Worm (Caenorhabditis elegans) whole organism, late embryonic: ENCODE measurements around the gene F22E12.3.

Experiments used
- T23F11.4 ChIP-seq: fragments of 200-800 bp; sonication (Bioruptor generic); optimal IDR thresholded peaks from 2 replicates; lab custom pipeline; 2018; ENCODE audit warnings: mild to moderate bottlenecking, missing genetic modification characterization, missing compliant biosample characterization
- Y22D7AL.16 ChIP-seq: sonication (generic microtip); optimal IDR thresholded peaks from 2 replicates; lab custom pipeline; 2016; ENCODE audit warnings: missing genetic modification characterization, missing compliant biosample characterization
- ama-1 ChIP-seq: fragments of 150-350 bp; optimal IDR thresholded peaks from 2 replicates; lab custom pipeline; 2014
- ceh-18 ChIP-seq: sonication (generic microtip); optimal IDR thresholded peaks from 2 replicates; lab custom pipeline; 2016; ENCODE audit warnings: missing genetic modification characterization, missing compliant biosample characterization
- ceh-19 ChIP-seq: fragments of 200-800 bp; sonication (Bioruptor generic); optimal IDR thresholded peaks from 2 replicates; lab custom pipeline; 2018; ENCODE audit warnings: mild to moderate bottlenecking, missing genetic modification characterization, missing compliant biosample characterization
- ceh-2 ChIP-seq: sonication (generic microtip); optimal IDR thresholded peaks from 2 replicates; lab custom pipeline; 2016; ENCODE audit warnings: missing genotype, missing genetic modification characterization, missing compliant biosample characterization
- ceh-22 ChIP-seq: sonication (generic microtip); optimal IDR thresholded peaks from 2 replicates; lab custom pipeline; 2017; ENCODE audit warnings: missing biosample characterization, missing genetic modification characterization
- ceh-24 ChIP-seq: sonication (generic microtip); optimal IDR thresholded peaks from 2 replicates; lab custom pipeline; 2016; ENCODE audit warnings: mild to moderate bottlenecking, missing genetic modification characterization, missing compliant biosample characterization
- ceh-30 ChIP-seq: fragments of 150-350 bp; optimal IDR thresholded peaks from 2 replicates; lab custom pipeline; 2014; ENCODE audit warnings: missing biosample characterization, missing genetic modification characterization
- ceh-31 ChIP-seq: sonication (generic microtip); optimal IDR thresholded peaks from 2 replicates; lab custom pipeline; 2016; ENCODE audit warnings: missing genetic modification characterization, missing compliant biosample characterization
- ceh-34 ChIP-seq: sonication (generic microtip); optimal IDR thresholded peaks from 2 replicates; lab custom pipeline; 2016; ENCODE audit warnings: mild to moderate bottlenecking, missing genetic modification characterization, missing compliant biosample characterization
- ceh-6 ChIP-seq: fragments of 200-800 bp; sonication (Bioruptor generic); optimal IDR thresholded peaks from 2 replicates; lab custom pipeline; 2018; ENCODE audit warnings: mild to moderate bottlenecking, missing genetic modification characterization, missing compliant biosample characterization
- ceh-9 ChIP-seq: sonication (generic microtip); optimal IDR thresholded peaks from 2 replicates; lab custom pipeline; 2016; ENCODE audit warnings: mild to moderate bottlenecking, missing genetic modification characterization, inconsistent platforms, missing compliant biosample characterization
- dmd-4 ChIP-seq: sonication (generic microtip); optimal IDR thresholded peaks from 2 replicates; lab custom pipeline; 2016; ENCODE audit warnings: borderline replicate concordance, missing genetic modification characterization, missing compliant biosample characterization
- elt-2 ChIP-seq: sonication (generic microtip); optimal IDR thresholded peaks from 2 replicates; lab custom pipeline; 2016; ENCODE audit warnings: missing genetic modification reagents, missing genetic modification characterization, missing compliant biosample characterization
- eyg-1 ChIP-seq: sonication (generic microtip); optimal IDR thresholded peaks from 2 replicates; lab custom pipeline; 2016; ENCODE audit warnings: missing genotype, missing genetic modification characterization, missing compliant biosample characterization
- fax-1 ChIP-seq: sonication (generic microtip); optimal IDR thresholded peaks from 2 replicates; lab custom pipeline; 2016; ENCODE audit warnings: missing genotype, missing genetic modification characterization, missing compliant biosample characterization
- gmeb-2 ChIP-seq: sonication (generic microtip); optimal IDR thresholded peaks from 2 replicates; lab custom pipeline; 2016; ENCODE audit warnings: missing genetic modification characterization, inconsistent platforms, missing compliant biosample characterization
- hlh-13 ChIP-seq: fragments of 200-800 bp; sonication (Bioruptor generic); optimal IDR thresholded peaks from 2 replicates; lab custom pipeline; 2018; ENCODE audit warnings: mild to moderate bottlenecking, missing genetic modification characterization, missing compliant biosample characterization
- hlh-15 ChIP-seq: sonication (generic microtip); optimal IDR thresholded peaks from 2 replicates; lab custom pipeline; 2016; ENCODE audit warnings: missing genetic modification characterization, missing compliant biosample characterization
- mec-3 ChIP-seq: sonication (generic microtip); optimal IDR thresholded peaks from 2 replicates; lab custom pipeline; 2016; ENCODE audit warnings: borderline replicate concordance, missing genetic modification characterization, missing compliant biosample characterization
- nfya-1 ChIP-seq: sonication (generic microtip); optimal IDR thresholded peaks from 2 replicates; lab custom pipeline; 2017; ENCODE audit warnings: missing genetic modification characterization, mild to moderate bottlenecking, missing compliant biosample characterization, antibody characterized with exemption, moderate library complexity
- npax-4 ChIP-seq: sonication (generic microtip); optimal IDR thresholded peaks from 2 replicates; lab custom pipeline; 2016; ENCODE audit warnings: missing genetic modification characterization, missing compliant biosample characterization
- odd-2 ChIP-seq: sonication (generic microtip); optimal IDR thresholded peaks from 2 replicates; lab custom pipeline; 2017; ENCODE audit warnings: antibody characterized with exemption, mild to moderate bottlenecking, missing genetic modification characterization, missing compliant biosample characterization
- pag-3 ChIP-seq: sonication (generic microtip); optimal IDR thresholded peaks from 2 replicates; lab custom pipeline; 2016; ENCODE audit warnings: missing compliant biosample characterization, missing genetic modification characterization, borderline replicate concordance
- pat-9 ChIP-seq: fragments of 200-800 bp; sonication (Bioruptor generic); optimal IDR thresholded peaks from 2 replicates; lab custom pipeline; 2018; ENCODE audit warnings: mild to moderate bottlenecking, missing genetic modification characterization, moderate library complexity, missing compliant biosample characterization
- pax-1 ChIP-seq: fragments of 150-350 bp; optimal IDR thresholded peaks from 2 replicates; lab custom pipeline; 2014; ENCODE audit warnings: missing biosample characterization, missing genetic modification characterization
- pha-2 ChIP-seq: sonication (generic microtip); optimal IDR thresholded peaks from 2 replicates; lab custom pipeline; 2017; ENCODE audit warnings: mild to moderate bottlenecking, missing genetic modification characterization, missing compliant biosample characterization
- pha-4 ChIP-seq: fragments of 150-350 bp; optimal IDR thresholded peaks from 2 replicates; lab custom pipeline; 2018; ENCODE audit warnings: missing biosample characterization, missing genetic modification reagents, missing genetic modification characterization
- pros-1 ChIP-seq: fragments of 150-350 bp; optimal IDR thresholded peaks from 2 replicates; lab custom pipeline; 2014; ENCODE audit warnings: missing biosample characterization, missing genetic modification reagents, missing genetic modification characterization
- ref-2 ChIP-seq: sonication (generic microtip); optimal IDR thresholded peaks from 2 replicates; lab custom pipeline; 2016; ENCODE audit warnings: missing genetic modification characterization, missing compliant biosample characterization
- rnt-1 ChIP-seq: sonication (generic microtip); optimal IDR thresholded peaks from 2 replicates; lab custom pipeline; 2016; ENCODE audit warnings: missing genetic modification characterization, missing compliant biosample characterization
- sdc-2 ChIP-seq: sonication (generic microtip); optimal IDR thresholded peaks from 2 replicates; lab custom pipeline; 2016; ENCODE audit warnings: missing genotype, missing genetic modification characterization, missing compliant biosample characterization
- sox-4 ChIP-seq: sonication (generic microtip); optimal IDR thresholded peaks from 2 replicates; lab custom pipeline; 2017; ENCODE audit warnings: mild to moderate bottlenecking, missing genetic modification characterization, inconsistent platforms, missing compliant biosample characterization
- tbx-2 ChIP-seq: sonication (generic microtip); optimal IDR thresholded peaks from 2 replicates; lab custom pipeline; 2016; ENCODE audit warnings: missing genetic modification characterization, missing compliant biosample characterization
- ttx-3 ChIP-seq: sonication (generic microtip); optimal IDR thresholded peaks from 2 replicates; lab custom pipeline; 2016; ENCODE audit warnings: missing genetic modification reagents, missing genetic modification characterization, missing compliant biosample characterization
- unc-3 ChIP-seq, 2 experiments: fragments of 200-800 bp in 1 of 2; sonication (Bioruptor generic) in 1 of 2; sonication (generic microtip) in 1 of 2; conservative IDR thresholded peaks in 1 of 2; optimal IDR thresholded peaks in 1 of 2; 2 replicates each; pipeline versions ENCODE4 v1.3.6 to Lab custom; 2016 to 2022; ENCODE audit warnings: missing compliant biosample characterization in 2 of 2, missing genetic modification characterization in 2 of 2, missing genetic modification reagents in 1 of 2
- unc-55 ChIP-seq: sonication (generic microtip); optimal IDR thresholded peaks from 2 replicates; lab custom pipeline; 2017; ENCODE audit warnings: missing biosample characterization, missing genetic modification reagents, missing genetic modification characterization
- unc-86 ChIP-seq: sonication (generic microtip); optimal IDR thresholded peaks from 2 replicates; lab custom pipeline; 2016; ENCODE audit warnings: missing genetic modification characterization, missing compliant biosample characterization
- zip-5 ChIP-seq: sonication (generic microtip); optimal IDR thresholded peaks from 2 replicates; lab custom pipeline; 2016; ENCODE audit warnings: missing genetic modification characterization, missing compliant biosample characterization
- ztf-16 ChIP-seq: sonication (generic microtip); optimal IDR thresholded peaks from 2 replicates; lab custom pipeline; 2017; ENCODE audit warnings: missing genetic modification characterization, missing compliant biosample characterization

Gene F22E12.3

ce11 chrV:10421802-10422201 is 41.4 kb downstream of the F22E12.3 start, which contains the start of gene col-13:
Gene col-13, minus strand, starts transcription at chrV:10421902.
- no peak for TF ChIP-seq ceh-18 (tag; lab: Kevin White, UChicago)
- TF ChIP-seq npax-4 (tag; lab: Kevin White, UChicago): no peak
- no peak for TF ChIP-seq ceh-6 (GFP tag; lab: Kevin White, UChicago)
- no peak for TF ChIP-seq dmd-4 (tag; lab: Kevin White, UChicago)

ce11 chrV:10418961-10419360 is 44.2 kb downstream of the F22E12.3 start, which contains the start of gene F15H10.5:
Gene F15H10.5, minus strand, starts transcription at chrV:10419061.
- no peak for TF ChIP-seq zip-5 (tag; lab: Kevin White, UChicago)
- TF ChIP-seq unc-55 (GFP tag; lab: Kevin White, UChicago): no peak
- TF ChIP-seq ceh-19 (GFP tag; lab: Kevin White, UChicago): no peak
- TF ChIP-seq fax-1 (tag; lab: Kevin White, UChicago): no peak
- TF ChIP-seq hlh-15 (tag; lab: Kevin White, UChicago): no peak
- no peak for TF ChIP-seq T23F11.4 (GFP tag; lab: Kevin White, UChicago)
- TF ChIP-seq nfya-1 (tag; lab: Kevin White, UChicago): no peak
- TF ChIP-seq ceh-24 (tag; lab: Kevin White, UChicago): no peak
- no peak for TF ChIP-seq ttx-3 (tag; lab: Kevin White, UChicago)
- no peak for TF ChIP-seq ama-1
- no peak for TF ChIP-seq Y22D7AL.16 (tag; lab: Kevin White, UChicago)
- no peak for TF ChIP-seq unc-86 (tag; lab: Kevin White, UChicago)
- no peak for TF ChIP-seq ztf-16 (tag; lab: Kevin White, UChicago)
- TF ChIP-seq sdc-2: no peak
- TF ChIP-seq mec-3 (tag; lab: Kevin White, UChicago): no peak

- no peak for TF ChIP-seq sox-4 (tag; lab: Kevin White, UChicago)
- TF ChIP-seq ceh-31: no peak
- TF ChIP-seq ceh-30 (tag; lab: Kevin White, UChicago): no peak
- no peak for TF ChIP-seq ceh-19 (GFP tag; lab: Kevin White, UChicago)
- TF ChIP-seq ref-2 (tag; lab: Kevin White, UChicago): no peak
- no peak for TF ChIP-seq unc-86 (tag; lab: Kevin White, UChicago)
- no peak for TF ChIP-seq elt-2
- TF ChIP-seq hlh-15 (tag; lab: Kevin White, UChicago): no peak
- no peak for TF ChIP-seq pha-2 (tag; lab: Kevin White, UChicago)
- TF ChIP-seq unc-3 (GFP tag; conservative IDR thresholded peaks at IDR 0.05; lab: Robert Waterston, UW): no peak
- no peak for TF ChIP-seq unc-3 (tag; optimal IDR thresholded peaks at IDR 0.05; lab: Kevin White, UChicago)
- no peak for TF ChIP-seq pag-3
- TF ChIP-seq pax-1 (tag; lab: Kevin White, UChicago): no peak
- no peak for TF ChIP-seq ceh-34 (tag; lab: Kevin White, UChicago)
- no peak for TF ChIP-seq nfya-1 (tag; lab: Kevin White, UChicago)
- TF ChIP-seq eyg-1 (tag; lab: Kevin White, UChicago): no peak
- no peak for TF ChIP-seq ceh-9 (tag; lab: Kevin White, UChicago)
- TF ChIP-seq gmeb-2 (tag; lab: Kevin White, UChicago): no peak
- no peak for TF ChIP-seq pha-4
- no peak for TF ChIP-seq pros-1 (tag; lab: Kevin White, UChicago)
- TF ChIP-seq, all 69 proteins: peak for 0
These were observed 46.3 kb downstream of the F22E12.3 start, which contains the start of gene F15H10.10 for ce11 chrV:10416925-10417324. Gene F15H10.10, minus strand, starts transcription at chrV:10417025.

- TF ChIP-seq ref-2 (tag; lab: Kevin White, UChicago): no peak
- TF ChIP-seq rnt-1 (tag; lab: Kevin White, UChicago): no peak
- TF ChIP-seq elt-2: no peak
- TF ChIP-seq pha-2 (tag; lab: Kevin White, UChicago): no peak
- no peak for TF ChIP-seq odd-2 (tag; lab: Kevin White, UChicago)
- TF ChIP-seq unc-3 (GFP tag; conservative IDR thresholded peaks at IDR 0.05; lab: Robert Waterston, UW): no peak
- TF ChIP-seq unc-3 (tag; optimal IDR thresholded peaks at IDR 0.05; lab: Kevin White, UChicago): no peak
- no peak for TF ChIP-seq pha-4
- no peak for TF ChIP-seq tbx-2
- no peak for TF ChIP-seq ceh-2 (tag; lab: Kevin White, UChicago)
- TF ChIP-seq mec-3 (tag; lab: Kevin White, UChicago): no peak
- TF ChIP-seq zip-5 (tag; lab: Kevin White, UChicago): no peak
- no peak for TF ChIP-seq ttx-3 (tag; lab: Kevin White, UChicago)
- no peak for TF ChIP-seq ceh-9 (tag; lab: Kevin White, UChicago)
- TF ChIP-seq ceh-6 (GFP tag; lab: Kevin White, UChicago): no peak
- no peak for TF ChIP-seq ceh-22
- TF ChIP-seq hlh-13 (GFP tag; lab: Kevin White, UChicago): no peak
- TF ChIP-seq pat-9 (tag; lab: Kevin White, UChicago): no peak
These were observed 48.6 kb downstream of the F22E12.3 start, which contains the start of gene F15H10.9 for ce11 chrV:10414610-10415009. Gene F15H10.9, minus strand, starts transcription at chrV:10414710.
